Fruit fly (Drosophila melanogaster) whole organism, wandering third instar larva: ENCODE measurements around the gene CG7912.

Experiments
- GATAd ChIP-seq: sonication (Bioruptor generic); optimal IDR thresholded peaks from 2 replicates; lab custom pipeline; 2016; ENCODE audit warnings: missing biosample characterization, missing genetic modification characterization
- Hr78 ChIP-seq: fragments of >200 bp; optimal IDR thresholded peaks from 2 replicates; lab custom pipeline; 2017; ENCODE audit warnings: missing biosample characterization, missing genetic modification characterization
- Hr83 ChIP-seq: fragments of 200-300 bp; sonication (Bioruptor generic); optimal IDR thresholded peaks from 2 replicates; lab custom pipeline; 2016; ENCODE audit warnings: missing biosample characterization, mild to moderate bottlenecking, missing genetic modification characterization, moderate library complexity; ENCODE audit not compliant: poor library complexity, severe bottlenecking
- OdsH ChIP-seq: fragments of 200-800 bp; sonication (Bioruptor generic); optimal IDR thresholded peaks from 2 replicates; lab custom pipeline; 2016; ENCODE audit warnings: missing biosample characterization, mild to moderate bottlenecking, missing genetic modification characterization
- Rel ChIP-seq, 2 experiments: fragments of 200-800 bp; sonication (Bioruptor generic) in 1 of 2; optimal IDR thresholded peaks; 2 replicates in 1 of 2; 3 replicates in 1 of 2; lab custom pipeline; 2016 to 2019; ENCODE audit warnings: mild to moderate bottlenecking in 2 of 2, missing biosample characterization in 2 of 2, missing genetic modification characterization in 2 of 2, moderate library complexity in 1 of 2
- Sp1 ChIP-seq: fragments of 200-800 bp; sonication (Bioruptor generic); optimal IDR thresholded peaks from 3 replicates; lab custom pipeline; 2019; ENCODE audit warnings: missing biosample characterization, mild to moderate bottlenecking, missing genetic modification characterization, moderate library complexity
- brk ChIP-seq: fragments of 200-800 bp; sonication (Bioruptor generic); optimal IDR thresholded peaks from 2 replicates; lab custom pipeline; 2016; ENCODE audit warnings: missing biosample characterization, mild to moderate bottlenecking, missing genetic modification characterization
- dsf ChIP-seq: sonication (Bioruptor generic); optimal IDR thresholded peaks from 2 replicates; lab custom pipeline; 2016; ENCODE audit warnings: missing biosample characterization, missing genetic modification characterization, borderline replicate concordance
- fru ChIP-seq: fragments of 200-800 bp; sonication (Bioruptor generic); optimal IDR thresholded peaks from 3 replicates; lab custom pipeline; 2016; ENCODE audit warnings: missing biosample characterization, mild to moderate bottlenecking, missing genetic modification characterization
- pan ChIP-seq: fragments of >200 bp; optimal IDR thresholded peaks from 2 replicates; lab custom pipeline; 2017
- sv ChIP-seq: fragments of 200-800 bp; sonication (Bioruptor generic); optimal IDR thresholded peaks from 3 replicates; lab custom pipeline; 2016; ENCODE audit warnings: missing biosample characterization, missing genetic modification characterization
- tai ChIP-seq: sonication (Bioruptor generic); optimal IDR thresholded peaks from 2 replicates; lab custom pipeline; 2016; ENCODE audit warnings: missing biosample characterization, missing genetic modification characterization

DNA sequence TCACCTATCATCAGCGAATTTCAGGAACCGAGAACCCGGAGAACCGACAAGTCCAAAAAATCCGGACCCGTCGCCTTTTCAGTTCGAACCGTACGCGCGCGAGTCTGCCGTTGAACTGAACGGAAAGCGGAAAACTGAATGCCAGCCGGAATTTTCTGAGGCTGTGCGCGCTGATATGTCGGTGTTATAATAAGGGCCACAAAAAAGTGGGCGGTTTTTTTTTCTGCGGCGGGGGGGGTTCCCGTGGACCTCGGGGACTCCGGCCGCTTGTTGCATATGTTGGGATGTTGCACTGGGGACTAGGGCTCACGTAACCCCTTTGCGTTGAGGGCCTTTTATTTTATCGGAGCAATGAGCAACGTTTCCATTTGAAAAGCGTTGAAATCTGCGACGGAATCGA, 39.6 kb downstream of the CG7912 start, which contains the start of gene TkR99D:
- TF ChIP-seq brk (GFP tag; lab: Kevin White, UChicago) (no peak), tai (no peak), Hr78 (GFP tag; lab: Kevin White, UChicago) (no peak), GATAd (GFP tag; lab: Kevin White, UChicago) (no peak), dsf (GFP tag; lab: Kevin White, UChicago) (no peak), Rel (GFP tag; optimal IDR thresholded peaks at IDR 0.05; lab: Kevin White, UChicago) (no peak), Rel (tag; optimal IDR thresholded peaks at IDR 0.05; lab: Kevin White, UChicago) (no peak), sv (GFP tag; lab: Kevin White, UChicago) (no peak), fru (GFP tag; lab: Kevin White, UChicago) (no peak), Sp1 (GFP tag; lab: Kevin White, UChicago) (no peak), OdsH (GFP tag; lab: Kevin White, UChicago) (no peak), Hr83 (no peak), pan (no peak)
